Fruit fly (Drosophila melanogaster): ENCODE data around the gene CG5969.

DNA sequence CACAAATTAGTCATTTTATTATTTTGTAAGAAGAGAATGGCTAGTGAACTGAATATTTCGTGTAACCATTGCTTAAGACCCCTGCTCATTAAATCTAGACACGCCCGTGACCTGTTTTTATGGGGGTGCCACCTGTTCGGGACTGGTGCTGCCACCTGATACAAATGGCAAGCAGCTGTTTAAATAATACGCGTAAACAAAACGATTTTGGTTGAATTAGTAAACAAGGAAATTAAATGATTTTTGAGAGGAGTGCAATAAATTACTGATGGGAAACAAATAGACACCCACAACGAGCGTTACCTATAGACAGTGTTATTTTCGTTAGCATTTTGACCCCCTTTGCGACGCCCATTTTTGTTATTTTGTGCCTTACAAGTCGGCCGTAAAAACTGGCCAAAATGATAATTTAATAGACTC lies 1.2 kb downstream of the CG5969 start:
- TF ChIP-seq ttk (optimal IDR thresholded peaks at IDR 0.05) (no peak), h (optimal IDR thresholded peaks at IDR 0.05) (no peak)

Measured in Kc167 (cell line).